Worm (Caenorhabditis elegans) whole organism, L1 larva: Measurements from ENCODE around the gene R10D12.1.

ENCODE experiments used
- ama-1 ChIP-seq: fragments of 150-350 bp; optimal IDR thresholded peaks from 2 replicates; lab custom pipeline; 2014
- fkh-4 ChIP-seq: sonication (generic microtip); optimal IDR thresholded peaks from 2 replicates; lab custom pipeline; 2016; ENCODE audit warnings: missing compliant biosample characterization, missing genetic modification characterization, borderline replicate concordance
- fos-1 ChIP-seq: fragments of 150-350 bp; optimal IDR thresholded peaks from 2 replicates; lab custom pipeline; 2014; ENCODE audit warnings: missing biosample characterization, missing genetic modification characterization
- hpl-2 ChIP-seq: fragments of 150-350 bp; optimal IDR thresholded peaks from 2 replicates; lab custom pipeline; 2014; ENCODE audit warnings: missing biosample characterization, missing genetic modification reagents, missing genetic modification characterization
- jun-1 ChIP-seq: fragments of 150-350 bp; optimal IDR thresholded peaks from 2 replicates; lab custom pipeline; 2014; ENCODE audit warnings: missing biosample characterization, missing genetic modification reagents, missing genetic modification characterization
- lin-35 ChIP-seq, 2 experiments: fragments of 150-350 bp; optimal IDR thresholded peaks; 2 replicates each; lab custom pipeline; 2014; ENCODE audit warnings: missing biosample characterization in 2 of 2, missing genetic modification characterization in 2 of 2, missing genetic modification reagents in 2 of 2
- lin-39 ChIP-seq: fragments of 150-350 bp; optimal IDR thresholded peaks from 2 replicates; lab custom pipeline; 2014; ENCODE audit warnings: missing biosample characterization, missing genetic modification reagents, missing genetic modification characterization
- nhr-76 ChIP-seq: sonication (generic microtip); optimal IDR thresholded peaks from 2 replicates; lab custom pipeline; 2017; ENCODE audit warnings: missing biosample characterization, missing genetic modification characterization
- nhr-84 ChIP-seq: sonication (generic microtip); optimal IDR thresholded peaks from 2 replicates; lab custom pipeline; 2017; ENCODE audit warnings: missing biosample characterization, missing genetic modification characterization
- nhr-90 ChIP-seq: sonication (generic microtip); optimal IDR thresholded peaks from 2 replicates; lab custom pipeline; 2016; ENCODE audit warnings: mild to moderate bottlenecking, missing genetic modification characterization, missing compliant biosample characterization; ENCODE audit not compliant: poor library complexity
- skn-1 ChIP-seq: fragments of 150-350 bp; optimal IDR thresholded peaks from 2 replicates; lab custom pipeline; 2014; ENCODE audit warnings: missing biosample characterization, missing genetic modification characterization
- snpc-4 ChIP-seq: fragments of 150-350 bp; optimal IDR thresholded peaks from 2 replicates; lab custom pipeline; 2014; ENCODE audit warnings: missing biosample characterization, missing genetic modification characterization
- unc-86 ChIP-seq: sonication (generic microtip); optimal IDR thresholded peaks from 2 replicates; lab custom pipeline; 2016; ENCODE audit warnings: missing genetic modification characterization, missing compliant biosample characterization

DNA sequence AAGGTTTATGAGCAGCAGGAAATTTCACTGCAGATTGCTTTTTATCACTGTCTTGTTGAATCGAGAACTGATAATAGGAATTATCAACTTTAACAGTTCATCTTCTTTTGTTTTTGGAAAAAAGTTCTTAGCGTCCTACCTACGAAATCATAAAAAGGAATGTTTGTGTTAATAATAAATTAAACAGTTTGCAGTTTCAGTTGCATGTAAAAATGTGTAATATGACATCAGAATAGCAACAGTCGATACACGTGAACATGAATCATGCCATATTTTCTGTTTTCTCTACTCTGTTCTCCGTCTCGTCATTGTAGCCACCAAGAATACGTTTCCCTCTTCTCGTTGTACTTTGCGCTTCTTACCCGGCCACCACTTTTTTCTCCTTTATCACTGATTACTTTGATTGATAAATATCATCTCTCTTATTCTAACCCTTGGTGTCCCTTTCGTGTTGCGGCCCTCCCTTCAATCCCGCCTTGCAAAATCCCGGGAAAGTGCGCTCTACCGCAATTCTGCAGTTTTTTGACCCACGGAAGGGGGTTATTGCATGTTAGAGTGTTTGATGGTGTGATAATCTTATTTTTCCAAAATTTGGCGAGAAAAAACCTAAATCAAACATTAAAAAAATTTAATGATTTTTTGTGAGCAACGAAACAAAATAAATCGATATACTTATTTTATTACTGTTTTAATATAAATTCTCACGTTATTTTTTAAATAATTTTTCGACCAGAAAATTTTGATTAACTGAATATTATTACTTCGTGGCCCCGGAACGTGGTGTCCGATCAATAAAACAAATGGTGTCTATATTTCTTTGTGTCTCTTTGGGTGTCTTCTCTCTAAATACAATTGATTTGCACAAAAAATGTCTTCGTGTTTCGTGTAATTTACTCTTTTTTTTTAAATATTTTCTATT is 41.7 kb downstream of the R10D12.1 start, which contains the start of gene sptl-3:
- TF ChIP-seq hpl-2 (GFP tag; lab: Kevin White, UChicago) (no peak), skn-1 (tag; lab: Kevin White, UChicago) (peak; percentile 48), nhr-76 (tag; lab: Kevin White, UChicago) (no peak), lin-39 (no peak), nhr-84 (tag; lab: Kevin White, UChicago) (no peak), fos-1 (tag; lab: Kevin White, UChicago) (no peak), lin-35 (GFP tag; optimal IDR thresholded peaks at IDR 0.05; lab: Kevin White, UChicago) (peak; percentile 23 to 57), ama-1 (lab: Kevin White, UChicago) (no peak), unc-86 (tag; lab: Kevin White, UChicago) (no peak), fkh-4 (no peak), snpc-4 (tag; lab: Kevin White, UChicago) (no peak), nhr-90 (tag; lab: Kevin White, UChicago) (peak; percentile 14), jun-1 (tag; lab: Kevin White, UChicago) (no peak)
